Worm (Caenorhabditis elegans) whole organism, mixed stage, embryonic: Measurements from ENCODE around the gene F48D6.4.

ENCODE experiments used
- M03D4.4 ChIP-seq: sonication (generic microtip); optimal IDR thresholded peaks from 2 replicates; lab custom pipeline; 2017; ENCODE audit warnings: mild to moderate bottlenecking, missing genetic modification characterization, missing compliant biosample characterization
- bed-3 ChIP-seq: fragments of 200-800 bp; sonication (Bioruptor generic); optimal IDR thresholded peaks from 3 replicates; lab custom pipeline; 2018; ENCODE audit warnings: mild to moderate bottlenecking, missing genetic modification characterization, moderate library complexity, missing compliant biosample characterization
- blmp-1 ChIP-seq: fragments of 150-350 bp; optimal IDR thresholded peaks from 2 replicates; lab custom pipeline; 2014; ENCODE audit warnings: missing biosample characterization, missing genetic modification characterization
- ceh-43 ChIP-seq: fragments of 200-800 bp; sonication (Bioruptor generic); optimal IDR thresholded peaks from 2 replicates; lab custom pipeline; 2018; ENCODE audit warnings: mild to moderate bottlenecking, missing genetic modification characterization, moderate library complexity, missing compliant biosample characterization
- ceh-83 ChIP-seq: fragments of 200-800 bp; sonication (Bioruptor generic); optimal IDR thresholded peaks from 2 replicates; lab custom pipeline; 2018; ENCODE audit warnings: mild to moderate bottlenecking, missing genetic modification characterization, missing compliant biosample characterization
- ces-1 ChIP-seq: fragments of 150-350 bp; optimal IDR thresholded peaks from 2 replicates; lab custom pipeline; 2014; ENCODE audit warnings: missing biosample characterization, missing genetic modification reagents, missing genetic modification characterization
- cnd-1 ChIP-seq: fragments of 200-800 bp; sonication (Bioruptor generic); optimal IDR thresholded peaks from 2 replicates; lab custom pipeline; 2018; ENCODE audit warnings: mild to moderate bottlenecking, missing genetic modification characterization, missing compliant biosample characterization
- drap-1 ChIP-seq: fragments of 200-800 bp; sonication (Bioruptor generic); optimal IDR thresholded peaks from 3 replicates; lab custom pipeline; 2018; ENCODE audit warnings: mild to moderate bottlenecking, missing genetic modification characterization, missing compliant biosample characterization
- elt-1 ChIP-seq: sonication (generic microtip); optimal IDR thresholded peaks from 2 replicates; lab custom pipeline; 2017; ENCODE audit warnings: missing genetic modification characterization, mild to moderate bottlenecking, missing compliant biosample characterization, antibody characterized with exemption, moderate library complexity, borderline replicate concordance; ENCODE audit not compliant: insufficient read depth
- elt-3 ChIP-seq: fragments of 150-350 bp; optimal IDR thresholded peaks from 2 replicates; lab custom pipeline; 2014; ENCODE audit warnings: missing biosample characterization, missing genetic modification characterization
- flh-1 ChIP-seq: fragments of 200-800 bp; sonication (Bioruptor generic); optimal IDR thresholded peaks from 2 replicates; lab custom pipeline; 2018; ENCODE audit warnings: mild to moderate bottlenecking, missing genetic modification characterization, moderate library complexity, missing compliant biosample characterization
- ham-2 ChIP-seq: fragments of 200-800 bp; sonication (Bioruptor generic); optimal IDR thresholded peaks from 2 replicates; lab custom pipeline; 2018; ENCODE audit warnings: mild to moderate bottlenecking, missing genetic modification characterization, missing compliant biosample characterization
- hlh-1 ChIP-seq: fragments of 150-350 bp; optimal IDR thresholded peaks from 2 replicates; lab custom pipeline; 2014; ENCODE audit warnings: missing biosample characterization, missing genetic modification reagents, missing genetic modification characterization
- lin-13 ChIP-seq: fragments of 150-350 bp; optimal IDR thresholded peaks from 2 replicates; lab custom pipeline; 2014; ENCODE audit warnings: missing biosample characterization, missing genetic modification characterization
- lsy-2 ChIP-seq: fragments of 150-350 bp; optimal IDR thresholded peaks from 2 replicates; lab custom pipeline; 2014; ENCODE audit warnings: missing biosample characterization, missing genetic modification characterization
- mab-5 ChIP-seq: fragments of 150-350 bp; optimal IDR thresholded peaks from 2 replicates; lab custom pipeline; 2014; ENCODE audit warnings: missing biosample characterization, missing genetic modification characterization
- mep-1 ChIP-seq: fragments of 150-350 bp; optimal IDR thresholded peaks from 2 replicates; lab custom pipeline; 2017; ENCODE audit warnings: missing biosample characterization, missing genetic modification reagents, missing genetic modification characterization, inconsistent platforms
- mls-2 ChIP-seq: sonication (generic microtip); optimal IDR thresholded peaks from 2 replicates; lab custom pipeline; 2016; ENCODE audit warnings: mild to moderate bottlenecking, missing genetic modification characterization, moderate library complexity, missing compliant biosample characterization
- nhr-2 ChIP-seq: fragments of 150-350 bp; optimal IDR thresholded peaks from 2 replicates; lab custom pipeline; 2014; ENCODE audit warnings: missing biosample characterization, missing genetic modification characterization
- nhr-237 ChIP-seq: fragments of 150-350 bp; optimal IDR thresholded peaks from 2 replicates; lab custom pipeline; 2014; ENCODE audit warnings: missing biosample characterization, missing genetic modification characterization
- nhr-28 ChIP-seq: fragments of 150-350 bp; optimal IDR thresholded peaks from 2 replicates; lab custom pipeline; 2014; ENCODE audit warnings: missing biosample characterization, missing genetic modification characterization
- nhr-76 ChIP-seq: sonication (generic microtip); optimal IDR thresholded peaks from 2 replicates; lab custom pipeline; 2017; ENCODE audit warnings: missing biosample characterization, missing genetic modification characterization
- pha-4 ChIP-seq: fragments of 150-350 bp; optimal IDR thresholded peaks from 2 replicates; lab custom pipeline; 2018; ENCODE audit warnings: missing biosample characterization, missing genetic modification reagents, missing genetic modification characterization
- sem-2 ChIP-seq: fragments of 200-800 bp; sonication (Bioruptor generic); optimal IDR thresholded peaks from 2 replicates; lab custom pipeline; 2018; ENCODE audit warnings: mild to moderate bottlenecking, missing genetic modification characterization, missing compliant biosample characterization
- snpc-4 ChIP-seq: fragments of 150-350 bp; optimal IDR thresholded peaks from 2 replicates; lab custom pipeline; 2014; ENCODE audit warnings: missing biosample characterization, missing genetic modification characterization
- sptf-1 ChIP-seq: sonication (generic microtip); optimal IDR thresholded peaks from 2 replicates; lab custom pipeline; 2017; ENCODE audit warnings: mild to moderate bottlenecking, missing genetic modification characterization, moderate library complexity, missing compliant biosample characterization
- tbx-8 ChIP-seq: fragments of 200-800 bp; sonication (Bioruptor generic); optimal IDR thresholded peaks from 2 replicates; lab custom pipeline; 2018; ENCODE audit warnings: mild to moderate bottlenecking, missing genetic modification characterization, moderate library complexity, missing compliant biosample characterization
- unc-120 ChIP-seq: sonication (generic microtip); optimal IDR thresholded peaks from 2 replicates; lab custom pipeline; 2017; ENCODE audit warnings: missing genetic modification characterization, missing compliant biosample characterization; ENCODE audit not compliant: poor library complexity, severe bottlenecking
- unc-62 ChIP-seq: fragments of 150-350 bp; optimal IDR thresholded peaks from 2 replicates; lab custom pipeline; 2014; ENCODE audit warnings: missing biosample characterization, missing genetic modification reagents, missing genetic modification characterization
- zip-8 ChIP-seq: fragments of 150-350 bp; optimal IDR thresholded peaks from 2 replicates; lab custom pipeline; 2014; ENCODE audit warnings: missing biosample characterization, missing genetic modification characterization
- ztf-11 ChIP-seq: fragments of 150-350 bp; optimal IDR thresholded peaks from 2 replicates; lab custom pipeline; 2014; ENCODE audit warnings: missing biosample characterization, missing genetic modification characterization

F48D6.4 gene

ce11 chrX:4265283-4265907 is 18.4 kb upstream of the F48D6.4 start, which contains the start of gene coel-1:
coel-1 (plus strand) TSS chrX:4265663.
- TF ChIP-seq unc-120 (tag; lab: Kevin White, UChicago) (peak; percentile 65), ceh-43 (GFP tag; lab: Kevin White, UChicago) (no peak), pha-4 (tag; lab: Kevin White, UChicago) (no peak), nhr-76 (tag; lab: Kevin White, UChicago) (no peak), ham-2 (GFP tag; lab: Kevin White, UChicago) (peak; percentile 86), blmp-1 (tag; lab: Kevin White, UChicago) (peak; percentile 20), drap-1 (GFP tag; lab: Kevin White, UChicago) (peak; percentile 16), hlh-1 (tag; lab: Kevin White, UChicago) (peak; percentile 72), nhr-28 (tag; lab: Kevin White, UChicago) (no peak), sem-2 (GFP tag; lab: Kevin White, UChicago) (peak; percentile 3), mls-2 (peak; percentile 28), flh-1 (GFP tag; lab: Kevin White, UChicago) (no peak), ces-1 (GFP tag; lab: Kevin White, UChicago) (peak; percentile 71), unc-62 (GFP tag; lab: Kevin White, UChicago) (peak; percentile 67), lsy-2 (tag; lab: Kevin White, UChicago) (peak; percentile 36), sptf-1 (tag; lab: Kevin White, UChicago) (peak; percentile 31), nhr-237 (tag; lab: Kevin White, UChicago) (no peak), cnd-1 (tag; lab: Kevin White, UChicago) (peak; percentile 8), zip-8 (tag; lab: Kevin White, UChicago) (no peak)

- TF ChIP-seq nhr-2 (tag; lab: Kevin White, UChicago) (no peak), mls-2 (no peak), blmp-1 (tag; lab: Kevin White, UChicago) (no peak), tbx-8 (GFP tag; lab: Kevin White, UChicago) (no peak), ces-1 (GFP tag; lab: Kevin White, UChicago) (no peak), elt-1 (tag; lab: Kevin White, UChicago) (no peak), lsy-2 (tag; lab: Kevin White, UChicago) (no peak), sptf-1 (tag; lab: Kevin White, UChicago) (no peak), pha-4 (tag; lab: Kevin White, UChicago) (no peak), flh-1 (GFP tag; lab: Kevin White, UChicago) (no peak), ceh-83 (GFP tag; lab: Kevin White, UChicago) (no peak), cnd-1 (tag; lab: Kevin White, UChicago) (no peak), zip-8 (tag; lab: Kevin White, UChicago) (no peak), M03D4.4 (tag; lab: Kevin White, UChicago) (no peak), unc-62 (GFP tag; lab: Kevin White, UChicago) (no peak), mab-5 (tag; lab: Kevin White, UChicago) (no peak), elt-3 (tag; lab: Kevin White, UChicago) (no peak), ham-2 (GFP tag; lab: Kevin White, UChicago) (no peak), lin-13 (no peak), ztf-11 (tag; lab: Kevin White, UChicago) (no peak)
These were observed 16.8 kb upstream of the F48D6.4 start for ce11 chrX:4263820-4264219.

ce11 chrX:4260297-4260696 is 13.3 kb upstream of the F48D6.4 start, which contains the start of gene C52B9.4:
C52B9.4 (plus strand) TSS chrX:4260652.
- peak; percentile 8 for TF ChIP-seq mep-1 (tag; lab: Kevin White, UChicago)
- TF ChIP-seq nhr-28 (tag; lab: Kevin White, UChicago): no peak
- TF ChIP-seq lin-13: peak; percentile 51
- TF ChIP-seq ham-2 (GFP tag; lab: Kevin White, UChicago): no peak
- peak; percentile 65 for TF ChIP-seq pha-4 (tag; lab: Kevin White, UChicago)

DNA sequence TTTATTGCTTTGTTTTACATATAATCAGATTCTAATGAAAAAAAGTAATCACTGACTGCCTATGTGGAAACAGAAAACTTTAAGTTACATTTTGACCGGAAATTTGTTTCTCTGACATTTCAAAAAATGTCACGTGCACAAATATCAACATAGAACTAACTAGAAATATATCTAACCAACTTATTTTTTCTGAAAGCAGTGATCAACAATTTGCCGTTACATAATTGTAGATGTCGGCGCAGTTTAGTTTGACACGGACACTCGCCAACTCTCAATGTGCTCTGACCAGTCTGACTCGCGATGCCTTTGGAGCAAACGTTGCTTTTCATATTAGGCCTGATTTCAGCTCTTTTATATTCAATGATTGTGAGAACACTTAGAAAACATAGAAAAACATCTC is 9.7 kb upstream of the F48D6.4 start, which contains the start of gene srv-6:
Gene srv-6 (plus strand): TSS at position 301 of the 400 bp plus-strand sequence.
- TF ChIP-seq ztf-11 (tag; lab: Kevin White, UChicago) (no peak), ces-1 (GFP tag; lab: Kevin White, UChicago) (no peak)

- no peak for TF ChIP-seq mls-2
- no peak for TF ChIP-seq M03D4.4 (tag; lab: Kevin White, UChicago)
- TF ChIP-seq bed-3 (GFP tag; lab: Kevin White, UChicago): no peak
- TF ChIP-seq zip-8 (tag; lab: Kevin White, UChicago): no peak
- TF ChIP-seq ham-2 (GFP tag; lab: Kevin White, UChicago): no peak
- no peak for TF ChIP-seq drap-1 (GFP tag; lab: Kevin White, UChicago)
- no peak for TF ChIP-seq nhr-237 (tag; lab: Kevin White, UChicago)
- TF ChIP-seq ztf-11 (tag; lab: Kevin White, UChicago): no peak
- TF ChIP-seq lsy-2 (tag; lab: Kevin White, UChicago): no peak
- no peak for TF ChIP-seq cnd-1 (tag; lab: Kevin White, UChicago)
- TF ChIP-seq elt-1 (tag; lab: Kevin White, UChicago): no peak
- no peak for TF ChIP-seq pha-4 (tag; lab: Kevin White, UChicago)
- TF ChIP-seq mep-1 (tag; lab: Kevin White, UChicago): no peak
- TF ChIP-seq snpc-4 (tag; lab: Kevin White, UChicago): no peak
- no peak for TF ChIP-seq flh-1 (GFP tag; lab: Kevin White, UChicago)
These were observed 8.4 kb upstream of the F48D6.4 start for ce11 chrX:4255366-4255765.
